Fruit fly (Drosophila melanogaster): ENCODE measurements around the gene bbx.

bbx gene

dm6 chrX:21333135-21333534 lies 29.7 kb upstream of the bbx start:
- TF ChIP-seq CG6175 (GFP tag; IDR thresholded peaks at IDR 0.05) (no peak), hth (optimal IDR thresholded peaks at IDR 0.05) (no peak), Med (GFP tag) (no peak), Hr78 (GFP tag; optimal IDR thresholded peaks at IDR 0.05) (no peak), sqz (GFP tag; optimal IDR thresholded peaks at IDR 0.05) (no peak), kah (GFP tag; optimal IDR thresholded peaks at IDR 0.05) (no peak), Hsf (GFP tag; optimal IDR thresholded peaks at IDR 0.05) (no peak), Hr51 (GFP tag; optimal IDR thresholded peaks at IDR 0.05) (no peak), Ada2b (GFP tag; IDR thresholded peaks at IDR 0.05) (no peak), slp2 (GFP tag; optimal IDR thresholded peaks at IDR 0.05) (no peak), CG17802 (tag; optimal IDR thresholded peaks at IDR 0.05) (no peak), Dfd (GFP tag; optimal IDR thresholded peaks at IDR 0.05) (no peak), phol (tag; optimal IDR thresholded peaks at IDR 0.05) (no peak), psq (GFP tag; optimal IDR thresholded peaks at IDR 0.05) (no peak), TFAM (GFP tag; optimal IDR thresholded peaks at IDR 0.05) (no peak), CG10209 (GFP tag; optimal IDR thresholded peaks at IDR 0.05) (no peak), croc (GFP tag; conservative IDR thresholded peaks at IDR 0.05) (no peak), bigmax (GFP tag; optimal IDR thresholded peaks at IDR 0.05) (no peak), Xbp1 (GFP tag; optimal IDR thresholded peaks at IDR 0.05) (no peak), CG8765 (GFP tag; IDR thresholded peaks at IDR 0.05) (no peak)

- TF ChIP-seq Atf6 (GFP tag; IDR thresholded peaks at IDR 0.05) (no peak), cwo (GFP tag; optimal IDR thresholded peaks at IDR 0.05) (peak; percentile 17), CG4820 (GFP tag; optimal IDR thresholded peaks at IDR 0.05) (peak; percentile 21), CG17359 (tag; optimal IDR thresholded peaks at IDR 0.05) (peak; percentile 62), CoRest (tag; optimal IDR thresholded peaks at IDR 0.05) (peak; percentile 30), bsh (GFP tag; optimal IDR thresholded peaks at IDR 0.05) (peak in 1 of 2 experiments; percentile 60), sisA (GFP tag; IDR thresholded peaks at IDR 0.05) (peak; percentile 22; the same call in 1 of the 2 replicates), CG18262 (tag; optimal IDR thresholded peaks at IDR 0.05) (peak; percentile 41), Six4 (GFP tag; optimal IDR thresholded peaks at IDR 0.05) (peak; percentile 4), Pdp1 (GFP tag; optimal IDR thresholded peaks at IDR 0.05) (peak; percentile 5 to 28), CG4424 (GFP tag; optimal IDR thresholded peaks at IDR 0.05) (peak; percentile 3), Fer1 (GFP tag; optimal IDR thresholded peaks at IDR 0.05) (peak; percentile 48), slp2 (GFP tag; optimal IDR thresholded peaks at IDR 0.05) (no peak), CG33557 (GFP tag; optimal IDR thresholded peaks at IDR 0.05) (no peak), Xbp1 (GFP tag; optimal IDR thresholded peaks at IDR 0.05) (peak; percentile 1), CG7987 (GFP tag; optimal IDR thresholded peaks at IDR 0.05) (no peak), HLHmδ (GFP tag; optimal IDR thresholded peaks at IDR 0.05) (no peak), CG8388 (GFP tag; optimal IDR thresholded peaks at IDR 0.05) (peak; percentile 20), D19A (tag; optimal IDR thresholded peaks at IDR 0.05) (peak; percentile 17), HLH3B (GFP tag; IDR thresholded peaks at IDR 0.05) (peak; percentile 29; the same call in 1 of the 2 replicates), ind (GFP tag; optimal IDR thresholded peaks at IDR 0.05) (peak; percentile 4), sens (GFP tag) (peak; percentile 77), CHES-1-like (GFP tag; optimal IDR thresholded peaks at IDR 0.05) (no peak), Camta (GFP tag; optimal IDR thresholded peaks at IDR 0.05) (no peak), lilli (GFP tag; optimal IDR thresholded peaks at IDR 0.05) (peak; percentile 13), Drgx (GFP tag; IDR thresholded peaks at IDR 0.05) (no peak), CG13424 (tag; optimal IDR thresholded peaks at IDR 0.05) (peak; percentile 54), CG2875 (GFP tag; optimal IDR thresholded peaks at IDR 0.05) (peak; percentile 31), ATbp (GFP tag; optimal IDR thresholded peaks at IDR 0.05) (peak; percentile 15), hkb (optimal IDR thresholded peaks at IDR 0.05) (no peak), hkb (GFP tag; IDR thresholded peaks at IDR 0.05) (peak; percentile 30; the same call in 1 of the 2 replicates), CG10654 (GFP tag; optimal IDR thresholded peaks at IDR 0.05) (no peak)
Measured at dm6 chrX:21334522-21335104, 28.2 kb upstream of the bbx start.

Measured in whole organism, embryonic.